Worm (Caenorhabditis elegans): ENCODE results near the gene C06E1.1.
A peak's percentile ranks its signal among the peaks of the same experiment; 100 is the strongest.

Gene C06E1.1

ce11 chrIII:8571845-8572244, 33.8 kb upstream of the C06E1.1 start:
- TF ChIP-seq blmp-1 (tag; optimal IDR thresholded peaks at IDR 0.05; ENCODE audit: insufficient read depth): peak; percentile 49
- TF ChIP-seq ceh-16 (tag; optimal IDR thresholded peaks at IDR 0.05): no peak
- TF ChIP-seq gmeb-1 (tag; optimal IDR thresholded peaks at IDR 0.05): no peak
- TF ChIP-seq snpc-4 (tag; optimal IDR thresholded peaks at IDR 0.05): no peak
- TF ChIP-seq sma-9 (GFP tag; optimal IDR thresholded peaks at IDR 0.05): no peak
- no peak for TF ChIP-seq sma-9 (tag; optimal IDR thresholded peaks at IDR 0.05)
- no peak for TF ChIP-seq lin-39 (tag; optimal IDR thresholded peaks at IDR 0.05)
- no peak for TF ChIP-seq ama-1 (optimal IDR thresholded peaks at IDR 0.05)
- TF ChIP-seq fos-1 (tag; optimal IDR thresholded peaks at IDR 0.05): no peak
- TF ChIP-seq ztf-4 (tag; optimal IDR thresholded peaks at IDR 0.05): no peak
- TF ChIP-seq nhr-25 (tag; optimal IDR thresholded peaks at IDR 0.05): peak; percentile 35
- TF ChIP-seq ztf-1 (GFP tag; conservative IDR thresholded peaks at IDR 0.05): no peak
- TF ChIP-seq nhr-129 (tag; optimal IDR thresholded peaks at IDR 0.05): no peak
- no peak for TF ChIP-seq nhr-6 (tag; optimal IDR thresholded peaks at IDR 0.05)
- TF ChIP-seq elt-1 (tag; optimal IDR thresholded peaks at IDR 0.05): no peak

DNA sequence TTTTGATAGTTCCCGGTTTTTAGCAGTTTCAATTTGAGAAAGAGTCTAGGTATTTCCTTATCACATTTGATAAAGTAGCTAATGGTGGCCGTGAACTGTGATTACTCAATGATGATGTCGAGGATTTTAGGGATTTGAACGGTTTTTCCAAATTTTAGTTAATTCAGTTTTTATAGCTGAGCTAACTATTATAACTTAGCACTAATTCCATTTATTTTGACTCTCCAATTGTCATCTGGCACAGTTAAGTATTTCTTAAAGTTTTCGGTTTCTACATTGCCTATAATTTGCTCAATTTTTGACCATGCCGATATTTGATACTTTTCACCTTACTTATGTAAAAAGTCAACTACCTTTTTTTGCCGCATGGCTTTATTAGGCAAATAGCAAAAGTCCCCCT, 32.3 kb upstream of the C06E1.1 start:
- TF ChIP-seq ZK546.5 (tag; optimal IDR thresholded peaks at IDR 0.05): no peak
- TF ChIP-seq fos-1 (tag; optimal IDR thresholded peaks at IDR 0.05): no peak
- TF ChIP-seq ztf-4 (tag; optimal IDR thresholded peaks at IDR 0.05): no peak

- no peak for TF ChIP-seq mbf-1 (tag; optimal IDR thresholded peaks at IDR 0.05)
- TF ChIP-seq gmeb-1 (tag; optimal IDR thresholded peaks at IDR 0.05): no peak
- no peak for TF ChIP-seq mdl-1 (tag; optimal IDR thresholded peaks at IDR 0.05)
- peak; percentile 35 for TF ChIP-seq elt-1 (tag; optimal IDR thresholded peaks at IDR 0.05)
- TF ChIP-seq unc-39 (tag; optimal IDR thresholded peaks at IDR 0.05): no peak
- TF ChIP-seq lin-11 (tag; optimal IDR thresholded peaks at IDR 0.05): no peak
- peak; percentile 68 for TF ChIP-seq blmp-1 (tag; optimal IDR thresholded peaks at IDR 0.05; ENCODE audit: insufficient read depth)
These were observed 31.8 kb upstream of the C06E1.1 start for ce11 chrIII:8573869-8574268.

ce11 chrIII:8574299-8574698, 31.3 kb upstream of the C06E1.1 start:
- TF ChIP-seq nhr-21 (tag; optimal IDR thresholded peaks at IDR 0.05) (peak; percentile 34), ztf-1 (GFP tag; conservative IDR thresholded peaks at IDR 0.05) (no peak), egl-27 (tag; optimal IDR thresholded peaks at IDR 0.05) (peak; percentile 15)

DNA sequence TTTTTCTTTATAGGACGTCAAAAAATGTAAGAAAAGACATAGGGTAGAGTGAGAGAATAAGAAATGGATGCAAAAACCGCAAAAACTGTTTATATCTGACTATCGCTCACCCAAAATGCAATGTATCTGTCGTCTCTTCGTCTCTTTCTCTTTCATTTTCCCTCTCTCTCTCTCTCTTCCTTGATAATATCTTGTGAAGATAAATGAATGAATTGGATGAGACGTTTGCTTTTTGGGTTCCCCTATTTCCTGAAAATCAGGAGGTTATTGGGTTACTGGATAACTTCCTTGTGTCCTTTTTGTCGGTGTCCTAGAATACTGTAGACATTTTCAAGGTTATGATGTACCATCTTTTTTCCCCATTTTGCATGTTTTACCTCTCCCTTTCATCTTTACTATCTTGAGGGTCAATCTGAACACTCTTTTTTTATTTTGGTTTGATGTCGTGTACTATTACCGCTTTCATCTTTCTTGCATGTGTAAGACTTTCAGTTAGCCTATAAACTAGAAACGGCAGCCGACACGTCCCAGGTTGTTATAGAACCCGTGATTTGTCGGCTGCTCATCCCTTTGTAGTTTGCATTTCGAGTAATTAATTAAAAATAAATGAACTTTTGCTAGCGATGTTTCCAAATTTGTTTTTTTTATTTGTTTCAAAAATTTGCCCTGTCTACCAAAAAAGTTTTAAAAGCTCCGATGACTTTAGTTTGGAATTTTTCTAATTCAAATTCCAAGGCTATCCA, 30.1 kb upstream of the C06E1.1 start:
- no peak for TF ChIP-seq nhr-6 (tag; optimal IDR thresholded peaks at IDR 0.05)
- no peak for TF ChIP-seq sma-3 (GFP tag; optimal IDR thresholded peaks at IDR 0.05)
- no peak for TF ChIP-seq sem-4 (tag; optimal IDR thresholded peaks at IDR 0.05)
- no peak for TF ChIP-seq skn-1 (tag; optimal IDR thresholded peaks at IDR 0.05)
- TF ChIP-seq snpc-4 (tag; optimal IDR thresholded peaks at IDR 0.05): peak; percentile 84
- no peak for TF ChIP-seq dmd-4 (tag; optimal IDR thresholded peaks at IDR 0.05)
- no peak for TF ChIP-seq lin-13 (GFP tag; optimal IDR thresholded peaks at IDR 0.05)
- peak; percentile 34 for TF ChIP-seq egl-27 (tag; optimal IDR thresholded peaks at IDR 0.05)
- no peak for TF ChIP-seq nhr-21 (tag; optimal IDR thresholded peaks at IDR 0.05)
- TF ChIP-seq crh-2 (tag; optimal IDR thresholded peaks at IDR 0.05): no peak
- no peak for TF ChIP-seq ztf-11 (tag; optimal IDR thresholded peaks at IDR 0.05)
- TF ChIP-seq alr-1 (tag; optimal IDR thresholded peaks at IDR 0.05): no peak
- TF ChIP-seq mdl-1 (tag; optimal IDR thresholded peaks at IDR 0.05): no peak
- no peak for TF ChIP-seq zag-1 (tag; optimal IDR thresholded peaks at IDR 0.05)
- TF ChIP-seq nhr-10 (tag; optimal IDR thresholded peaks at IDR 0.05): no peak
- peak; percentile 47 for TF ChIP-seq nhr-25 (tag; optimal IDR thresholded peaks at IDR 0.05)
- no peak for TF ChIP-seq elt-1 (tag; optimal IDR thresholded peaks at IDR 0.05)
- no peak for TF ChIP-seq Y55F3AM.14 (GFP tag; optimal IDR thresholded peaks at IDR 0.05)
- no peak for TF ChIP-seq aly-2 (tag; optimal IDR thresholded peaks at IDR 0.05)
- no peak for TF ChIP-seq nhr-237 (tag; optimal IDR thresholded peaks at IDR 0.05)
- TF ChIP-seq nhr-23 (tag; optimal IDR thresholded peaks at IDR 0.05): no peak
- TF ChIP-seq ceh-16 (tag; optimal IDR thresholded peaks at IDR 0.05): peak; percentile 32
- no peak for TF ChIP-seq F13H6.1 (tag; optimal IDR thresholded peaks at IDR 0.05)
- TF ChIP-seq gmeb-1 (tag; optimal IDR thresholded peaks at IDR 0.05): no peak
